Fruit fly (Drosophila melanogaster) whole organism, embryonic: ENCODE data around the gene pod1.
A peak's percentile ranks its signal among the peaks of the same experiment; 100 is the strongest.

Source experiments
- Aef1 ChIP-seq: fragments of 200-800 bp; sonication (Bioruptor generic); IDR thresholded peaks from 3 replicates; pipeline ENCODE4 v1.3.6; 2022; ENCODE audit warnings: missing biosample characterization, missing genetic modification characterization
- Atf3 ChIP-seq: fragments of 200-800 bp; sonication (Bioruptor generic); optimal IDR thresholded peaks from 3 replicates; lab custom pipeline; 2016; ENCODE audit warnings: missing biosample characterization, missing genetic modification characterization
- CG10654 ChIP-seq: fragments of 200-800 bp; sonication (Bioruptor generic); optimal IDR thresholded peaks from 2 replicates; lab custom pipeline; 2016; ENCODE audit warnings: missing biosample characterization, missing genetic modification characterization
- CG10959 ChIP-seq: fragments of 200-800 bp; sonication (Bioruptor generic); IDR thresholded peaks from 2 replicates; pipeline ENCODE4 v1.3.6; 2022; ENCODE audit warnings: missing biosample characterization, missing genetic modification characterization
- CG11504 ChIP-seq: fragments of 200-800 bp; sonication (Bioruptor generic); optimal IDR thresholded peaks from 3 replicates; lab custom pipeline; 2019; ENCODE audit warnings: missing biosample characterization, mild to moderate bottlenecking, missing genetic modification characterization, moderate library complexity
- CG12104 ChIP-seq: fragments of 200-800 bp; sonication (Bioruptor generic); optimal IDR thresholded peaks from 3 replicates; lab custom pipeline; 2016; ENCODE audit warnings: missing biosample characterization, missing genetic modification characterization
- CG12155 ChIP-seq: fragments of 200-800 bp; sonication (Bioruptor generic); optimal IDR thresholded peaks from 3 replicates; lab custom pipeline; 2016; ENCODE audit warnings: missing biosample characterization, missing genetic modification characterization
- CG12744 ChIP-seq: fragments of 200-800 bp; sonication (Bioruptor generic); optimal IDR thresholded peaks from 2 replicates; lab custom pipeline; 2016; ENCODE audit warnings: missing biosample characterization, missing genetic modification characterization
- CG13296 ChIP-seq: fragments of 200-800 bp; sonication (Bioruptor generic); optimal IDR thresholded peaks from 3 replicates; lab custom pipeline; 2018; ENCODE audit warnings: missing biosample characterization, mild to moderate bottlenecking, missing genetic modification characterization
- CG14441 ChIP-seq: fragments of 200-800 bp; sonication (Bioruptor generic); IDR thresholded peaks from 2 replicates; pipeline ENCODE4 v1.3.6; 2022; ENCODE audit warnings: missing biosample characterization, missing genetic modification characterization
- CG16815 ChIP-seq: fragments of 200-800 bp; sonication (Bioruptor generic); optimal IDR thresholded peaks from 3 replicates; lab custom pipeline; 2017; ENCODE audit warnings: missing biosample characterization, mild to moderate bottlenecking, missing genetic modification characterization
- CG18764 ChIP-seq: fragments of 200-800 bp; sonication (Bioruptor generic); optimal IDR thresholded peaks from 3 replicates; lab custom pipeline; 2016; ENCODE audit warnings: missing biosample characterization, missing genetic modification characterization
- CG2120 ChIP-seq: fragments of 200-800 bp; sonication (Bioruptor generic); optimal IDR thresholded peaks from 3 replicates; lab custom pipeline; 2016; ENCODE audit warnings: missing biosample characterization, missing genetic modification characterization
- CG30431 ChIP-seq: fragments of 200-800 bp; sonication (Bioruptor generic); optimal IDR thresholded peaks from 2 replicates; lab custom pipeline; 2017; ENCODE audit warnings: missing biosample characterization, missing genetic modification characterization
- CG33213 ChIP-seq: fragments of 200-800 bp; sonication (Bioruptor generic); optimal IDR thresholded peaks from 3 replicates; lab custom pipeline; 2016; ENCODE audit warnings: missing biosample characterization, missing genetic modification characterization
- CG42726 ChIP-seq: fragments of 200-800 bp; sonication (Bioruptor generic); IDR thresholded peaks from 2 replicates; pipeline ENCODE4 v1.3.6; 2022; ENCODE audit warnings: missing biosample characterization, missing genetic modification characterization; ENCODE audit not compliant: partially characterized antibody
- CG4328 ChIP-seq: fragments of 200-800 bp; sonication (Bioruptor generic); optimal IDR thresholded peaks from 3 replicates; lab custom pipeline; 2017; ENCODE audit warnings: missing biosample characterization, missing genetic modification reagents, missing genetic modification characterization
- CG6254 ChIP-seq: fragments of 200-800 bp; sonication (Bioruptor generic); optimal IDR thresholded peaks from 3 replicates; lab custom pipeline; 2017; ENCODE audit warnings: mild to moderate bottlenecking, missing biosample characterization, missing genetic modification reagents, missing genetic modification characterization
- CG6272 ChIP-seq: fragments of 200-800 bp; sonication (Bioruptor generic); IDR thresholded peaks from 2 replicates; pipeline ENCODE4 v1.3.6; 2022; ENCODE audit warnings: missing biosample characterization, missing genetic modification characterization
- CG9817 ChIP-seq: fragments of 200-800 bp; sonication (Bioruptor generic); optimal IDR thresholded peaks from 2 replicates; lab custom pipeline; 2018; ENCODE audit warnings: missing biosample characterization, mild to moderate bottlenecking, missing genetic modification characterization, moderate library complexity
- H15 ChIP-seq: fragments of 200-800 bp; sonication (Bioruptor generic); IDR thresholded peaks from 3 replicates; pipeline ENCODE4 v1.3.6; 2022; ENCODE audit warnings: missing biosample characterization, missing genetic modification characterization
- HLHmδ ChIP-seq: fragments of 200-800 bp; sonication (Bioruptor generic); optimal IDR thresholded peaks from 2 replicates; lab custom pipeline; 2018; ENCODE audit warnings: missing biosample characterization, mild to moderate bottlenecking, missing genetic modification characterization, moderate library complexity
- Kr ChIP-seq: fragments of 200-800 bp; sonication (Bioruptor generic); optimal IDR thresholded peaks from 2 replicates; lab custom pipeline; 2017; ENCODE audit warnings: missing biosample characterization, mild to moderate bottlenecking, missing genetic modification characterization
- Lim3 ChIP-seq: fragments of 200-800 bp; sonication (Bioruptor generic); IDR thresholded peaks from 2 replicates; pipeline ENCODE4 v1.3.6; 2022; ENCODE audit warnings: missing biosample characterization, missing genetic modification characterization
- MBD-R2 ChIP-seq: fragments of 200-800 bp; sonication (Bioruptor generic); IDR thresholded peaks from 2 replicates; pipeline ENCODE4 v1.3.6; 2022; ENCODE audit warnings: missing biosample characterization, missing genetic modification characterization
- Med ChIP-seq: fragments of 200-800 bp; sonication (Bioruptor generic); peaks from one replicate; lab custom pipeline; 2016; ENCODE audit warnings: missing biosample characterization, missing genetic modification characterization, mild to moderate bottlenecking, inconsistent platforms, moderate library complexity
- Ssrp ChIP-seq: fragments of 200-800 bp; sonication (Bioruptor generic); optimal IDR thresholded peaks from 2 replicates; lab custom pipeline; 2018; ENCODE audit warnings: missing biosample characterization, mild to moderate bottlenecking, missing genetic modification characterization, moderate library complexity
- Xbp1 ChIP-seq: fragments of 200-800 bp; sonication (Bioruptor generic); optimal IDR thresholded peaks from 3 replicates; lab custom pipeline; 2016; ENCODE audit warnings: missing biosample characterization, mild to moderate bottlenecking, missing genetic modification characterization
- Xrp1 ChIP-seq: fragments of 200-800 bp; sonication (Bioruptor generic); IDR thresholded peaks from 2 replicates; pipeline ENCODE4 v1.3.6; 2022; ENCODE audit warnings: missing biosample characterization, missing genetic modification characterization
- ab ChIP-seq: fragments of 200-800 bp; sonication (Bioruptor generic); optimal IDR thresholded peaks from 2 replicates; lab custom pipeline; 2016; ENCODE audit warnings: missing biosample characterization, missing genetic modification characterization
- bigmax ChIP-seq: fragments of 200-800 bp; sonication (Bioruptor generic); optimal IDR thresholded peaks from 2 replicates; lab custom pipeline; 2018; ENCODE audit warnings: missing biosample characterization, mild to moderate bottlenecking, missing genetic modification characterization
- br ChIP-seq: fragments of >200 bp; optimal IDR thresholded peaks from 2 replicates; lab custom pipeline; 2017
- disco-r ChIP-seq: fragments of 200-800 bp; sonication (Bioruptor generic); optimal IDR thresholded peaks from 2 replicates; lab custom pipeline; 2016; ENCODE audit warnings: missing biosample characterization, missing genetic modification characterization
- dm ChIP-seq: fragments of 200-800 bp; sonication (Bioruptor generic); optimal IDR thresholded peaks from 3 replicates; lab custom pipeline; 2016; ENCODE audit warnings: missing biosample characterization, missing genetic modification characterization
- dmrt11E ChIP-seq: fragments of 200-800 bp; sonication (Bioruptor generic); optimal IDR thresholded peaks from 3 replicates; lab custom pipeline; 2018; ENCODE audit warnings: missing biosample characterization, mild to moderate bottlenecking, missing genetic modification characterization, moderate library complexity
- ewg ChIP-seq: fragments of 200-800 bp; sonication (Bioruptor generic); optimal IDR thresholded peaks from 3 replicates; lab custom pipeline; 2017; ENCODE audit warnings: mild to moderate bottlenecking, missing biosample characterization, missing genetic modification reagents, missing genetic modification characterization
- fu2 ChIP-seq: fragments of 200-800 bp; sonication (Bioruptor generic); optimal IDR thresholded peaks from 2 replicates; lab custom pipeline; 2016; ENCODE audit warnings: missing biosample characterization, missing genetic modification characterization
- h ChIP-seq: fragments of >200 bp; optimal IDR thresholded peaks from 2 replicates; lab custom pipeline; 2017
- jigr1 ChIP-seq: fragments of 200-800 bp; sonication (Bioruptor generic); IDR thresholded peaks from 3 replicates; pipeline ENCODE4 v1.3.6; 2022; ENCODE audit warnings: missing biosample characterization, missing genetic modification characterization
- lmd ChIP-seq: fragments of 200-800 bp; sonication (Bioruptor generic); IDR thresholded peaks from 2 replicates; pipeline ENCODE4 v1.3.6; 2022; ENCODE audit warnings: missing biosample characterization, missing genetic modification characterization
- luna ChIP-seq: fragments of 200-800 bp; sonication (Bioruptor generic); optimal IDR thresholded peaks from 2 replicates; lab custom pipeline; 2016; ENCODE audit warnings: missing biosample characterization, missing genetic modification characterization
- mirr ChIP-seq: fragments of 200-800 bp; sonication (Bioruptor generic); optimal IDR thresholded peaks from 3 replicates; lab custom pipeline; 2018; ENCODE audit warnings: missing biosample characterization, mild to moderate bottlenecking, missing genetic modification characterization
- pan ChIP-seq, 4 experiments: fragments of >200 bp in 3 of 4; fragments of 200-800 bp in 1 of 4; sonication (Bioruptor generic) in 1 of 4; optimal IDR thresholded peaks in 3 of 4; IDR thresholded peaks in 1 of 4; 2 replicates each; pipeline versions ENCODE4 v1.3.6 to Lab custom; 2017 to 2022; ENCODE audit warnings: missing biosample characterization in 2 of 4, missing genetic modification characterization in 2 of 4, mixed read lengths in 1 of 4
- pb ChIP-seq: fragments of 200-800 bp; sonication (Bioruptor generic); optimal IDR thresholded peaks from 3 replicates; lab custom pipeline; 2016; ENCODE audit warnings: missing biosample characterization, missing genetic modification characterization
- seq ChIP-seq: fragments of 200-800 bp; sonication (Bioruptor generic); IDR thresholded peaks from 2 replicates; pipeline ENCODE4 v1.3.6; 2022; ENCODE audit warnings: missing biosample characterization, missing genetic modification characterization
- sqz ChIP-seq: fragments of 200-800 bp; sonication (Bioruptor generic); optimal IDR thresholded peaks from 3 replicates; lab custom pipeline; 2018; ENCODE audit warnings: missing biosample characterization, mild to moderate bottlenecking, missing genetic modification characterization
- sr ChIP-seq: fragments of 200-800 bp; sonication (Bioruptor generic); IDR thresholded peaks from 3 replicates; pipeline ENCODE4 v1.3.6; 2022; ENCODE audit warnings: missing biosample characterization, missing genetic modification characterization
- trh ChIP-seq: fragments of 200-800 bp; sonication (Bioruptor generic); optimal IDR thresholded peaks from 2 replicates; lab custom pipeline; 2016; ENCODE audit warnings: missing biosample characterization, missing genetic modification characterization
- twi ChIP-seq: fragments of 200-800 bp; optimal IDR thresholded peaks from 2 replicates; lab custom pipeline; 2019; ENCODE audit warnings: missing biosample characterization, mild to moderate bottlenecking, missing genetic modification characterization, moderate library complexity
- unc-4 ChIP-seq: fragments of 200-800 bp; sonication (Bioruptor generic); IDR thresholded peaks from 2 replicates; pipeline ENCODE4 v1.3.6; 2022; ENCODE audit warnings: missing biosample characterization, missing genetic modification characterization; ENCODE audit not compliant: partially characterized antibody
- usp ChIP-seq: fragments of >200 bp; optimal IDR thresholded peaks from 2 replicates; lab custom pipeline; 2017; ENCODE audit warnings: missing biosample characterization, missing genetic modification characterization

pod1 gene

dm6 chrX:6795987-6796691, 7.3 kb upstream of the pod1 start (continued):
- TF ChIP-seq CG14441 (GFP tag; lab: Robert Waterston, UW) (no peak), unc-4 (no peak), MBD-R2 (GFP tag; lab: Robert Waterston, UW) (no peak), CG42726 (no peak), pan (optimal IDR thresholded peaks at IDR 0.05; lab: Kevin White, UChicago) (no peak), pan (GFP tag; optimal IDR thresholded peaks at IDR 0.05 in 1 of 2, IDR thresholded peaks at IDR 0.05 in 1 of 2) (peak in 1 of 2 experiments; percentile 19), disco-r (GFP tag; lab: Kevin White, UChicago) (no peak), pb (no peak), CG6254 (GFP tag; lab: Kevin White, UChicago) (no peak), CG4328 (no peak), CG2120 (GFP tag; lab: Kevin White, UChicago) (peak; percentile 49), H15 (GFP tag; lab: Robert Waterston, UW) (0 out of 3 replicates have a peak, but pooled peaks have one; percentile 10), CG12744 (GFP tag; lab: Kevin White, UChicago) (no peak), Atf3 (GFP tag; lab: Kevin White, UChicago) (peak; percentile 24), Xbp1 (GFP tag; lab: Kevin White, UChicago) (no peak), Lim3 (no peak), Kr (GFP tag; lab: Kevin White, UChicago) (no peak), CG16815 (no peak), CG10959 (GFP tag; lab: Robert Waterston, UW) (no peak), jigr1 (GFP tag; lab: Robert Waterston, UW) (no peak), CG9817 (tag; lab: Kevin White, UChicago) (peak; percentile 0), lmd (GFP tag; lab: Robert Waterston, UW) (no peak; the same call in 1 of the 2 replicates), trh (GFP tag; lab: Kevin White, UChicago) (no peak), HLHmδ (no peak), CG18764 (GFP tag; lab: Kevin White, UChicago) (no peak), Med (peak; percentile 80), twi (no peak), CG13296 (no peak), ewg (GFP tag; lab: Kevin White, UChicago) (no peak), mirr (GFP tag; lab: Kevin White, UChicago) (no peak), CG11504 (peak; percentile 46), Xrp1 (peak; percentile 20; the same call in 1 of the 2 replicates), br (lab: Kevin White, UChicago) (no peak), fu2 (no peak), bigmax (GFP tag; lab: Kevin White, UChicago) (no peak), ab (GFP tag; lab: Kevin White, UChicago) (no peak), h (lab: Kevin White, UChicago) (no peak), CG12155 (GFP tag; lab: Kevin White, UChicago) (no peak), usp (GFP tag; lab: Kevin White, UChicago) (no peak), dmrt11E (tag; lab: Kevin White, UChicago) (no peak), Ssrp (peak; percentile 4), luna (no peak), CG10654 (no peak), Aef1 (GFP tag; lab: Robert Waterston, UW) (no peak), dm (no peak), CG12104 (GFP tag; lab: Kevin White, UChicago) (no peak), CG33213 (GFP tag; lab: Kevin White, UChicago) (no peak), sr (GFP tag; lab: Robert Waterston, UW) (peak; percentile 80), CG30431 (GFP tag; lab: Kevin White, UChicago) (no peak), CG6272 (GFP tag; lab: Robert Waterston, UW) (no peak), seq (no peak), sqz (GFP tag; lab: Kevin White, UChicago) (no peak)
